Fruit fly (Drosophila melanogaster) whole organism, prepupa: Measurements from ENCODE around the gene KP78a.

Experiments
- Blimp-1 ChIP-seq: fragments of 200-800 bp; sonication (Bioruptor generic); optimal IDR thresholded peaks from 3 replicates; lab custom pipeline; 2017; ENCODE audit warnings: missing biosample characterization, missing genetic modification characterization, mild to moderate bottlenecking, moderate library complexity, missing genetic modification reagents
- CG10669 ChIP-seq: fragments of 200-800 bp; sonication (Bioruptor generic); optimal IDR thresholded peaks from 3 replicates; lab custom pipeline; 2018; ENCODE audit warnings: missing biosample characterization, mild to moderate bottlenecking, missing genetic modification characterization, moderate library complexity
- CG11762 ChIP-seq: fragments of 200-800 bp; sonication (Bioruptor generic); optimal IDR thresholded peaks from 3 replicates; lab custom pipeline; 2016; ENCODE audit warnings: missing biosample characterization, missing genetic modification characterization; ENCODE audit not compliant: insufficient read depth
- CG11902 ChIP-seq: fragments of 200-800 bp; sonication (Bioruptor generic); optimal IDR thresholded peaks from 3 replicates; lab custom pipeline; 2016; ENCODE audit warnings: missing biosample characterization, missing genetic modification characterization
- CG15336 ChIP-seq: fragments of 200-800 bp; sonication (Bioruptor generic); IDR thresholded peaks from 2 replicates; pipeline ENCODE4 v1.3.6; 2022; ENCODE audit warnings: missing biosample characterization, missing genetic modification characterization
- CG1621 ChIP-seq: fragments of 200-800 bp; sonication (Bioruptor generic); optimal IDR thresholded peaks from 3 replicates; lab custom pipeline; 2018; ENCODE audit warnings: missing biosample characterization, mild to moderate bottlenecking, missing genetic modification characterization
- CG3032 ChIP-seq: fragments of 200-800 bp; optimal IDR thresholded peaks from 2 replicates; lab custom pipeline; 2019; ENCODE audit warnings: missing biosample characterization, mild to moderate bottlenecking, missing genetic modification characterization, moderate library complexity
- CG31627 ChIP-seq: fragments of 200-800 bp; sonication (Bioruptor generic); optimal IDR thresholded peaks from 3 replicates; lab custom pipeline; 2016; ENCODE audit warnings: missing biosample characterization, missing genetic modification characterization
- CG32006 ChIP-seq: fragments of 200-800 bp; sonication (Bioruptor generic); optimal IDR thresholded peaks from 3 replicates; lab custom pipeline; 2017; ENCODE audit warnings: missing biosample characterization, mild to moderate bottlenecking, missing genetic modification characterization
- CG34406 ChIP-seq: fragments of 200-800 bp; sonication (Bioruptor generic); optimal IDR thresholded peaks from 3 replicates; lab custom pipeline; 2016; ENCODE audit warnings: missing biosample characterization, missing genetic modification characterization
- CG3919 ChIP-seq: fragments of 200-800 bp; sonication (Bioruptor generic); optimal IDR thresholded peaks from 3 replicates; lab custom pipeline; 2016; ENCODE audit warnings: missing biosample characterization, missing genetic modification characterization
- CG6808 ChIP-seq: fragments of 200-800 bp; sonication (Bioruptor generic); optimal IDR thresholded peaks from 3 replicates; lab custom pipeline; 2017; ENCODE audit warnings: missing biosample characterization, missing genetic modification characterization, mild to moderate bottlenecking, moderate library complexity, missing genetic modification reagents
- CG7368 ChIP-seq: fragments of 200-800 bp; sonication (Bioruptor generic); optimal IDR thresholded peaks from 3 replicates; lab custom pipeline; 2016; ENCODE audit warnings: missing biosample characterization, missing genetic modification characterization
- CG9139 ChIP-seq: fragments of 200-800 bp; sonication (Bioruptor generic); optimal IDR thresholded peaks from 3 replicates; lab custom pipeline; 2017; ENCODE audit warnings: missing biosample characterization, mild to moderate bottlenecking, missing genetic modification characterization
- Eip75B ChIP-seq: fragments of 200-800 bp; sonication (Bioruptor generic); optimal IDR thresholded peaks from 3 replicates; lab custom pipeline; 2016; ENCODE audit warnings: missing biosample characterization, missing genetic modification characterization
- Eip93F ChIP-seq: fragments of 200-800 bp; sonication (Bioruptor generic); optimal IDR thresholded peaks from 2 replicates; lab custom pipeline; 2016; ENCODE audit warnings: missing biosample characterization, mild to moderate bottlenecking, missing genetic modification characterization
- Ets21C ChIP-seq: fragments of 200-800 bp; sonication (Bioruptor generic); optimal IDR thresholded peaks from 3 replicates; lab custom pipeline; 2016; ENCODE audit warnings: missing biosample characterization, missing genetic modification characterization
- Ets96B ChIP-seq: fragments of 200-800 bp; optimal IDR thresholded peaks from 2 replicates; lab custom pipeline; 2019; ENCODE audit warnings: missing biosample characterization, mild to moderate bottlenecking, missing genetic modification characterization, moderate library complexity
- Hr38 ChIP-seq: sonication (Bioruptor generic); optimal IDR thresholded peaks from 2 replicates; lab custom pipeline; 2016; ENCODE audit warnings: missing biosample characterization, missing genetic modification characterization
- Hr39 ChIP-seq: fragments of 200-800 bp; sonication (Bioruptor generic); optimal IDR thresholded peaks from 2 replicates; lab custom pipeline; 2016; ENCODE audit warnings: missing biosample characterization, missing genetic modification characterization
- Met ChIP-seq: fragments of 200-800 bp; sonication (Bioruptor generic); optimal IDR thresholded peaks from 3 replicates; lab custom pipeline; 2016; ENCODE audit warnings: missing biosample characterization, missing genetic modification characterization
- Smox ChIP-seq: fragments of 200-800 bp; sonication (Bioruptor generic); optimal IDR thresholded peaks from 3 replicates; lab custom pipeline; 2016; ENCODE audit warnings: missing biosample characterization, missing genetic modification characterization
- Sox14 ChIP-seq: fragments of 200-800 bp; sonication (Bioruptor generic); optimal IDR thresholded peaks from 3 replicates; lab custom pipeline; 2016; ENCODE audit warnings: missing biosample characterization, missing genetic modification characterization
- Sox15 ChIP-seq: fragments of 200-800 bp; sonication (Bioruptor generic); optimal IDR thresholded peaks from 3 replicates; lab custom pipeline; 2016; ENCODE audit warnings: missing biosample characterization, missing genetic modification characterization
- acj6 ChIP-seq: fragments of 200-800 bp; sonication (Bioruptor generic); optimal IDR thresholded peaks from 3 replicates; lab custom pipeline; 2016; ENCODE audit warnings: missing biosample characterization, missing genetic modification characterization
- cyc ChIP-seq: fragments of 200-800 bp; sonication (Bioruptor generic); optimal IDR thresholded peaks from 3 replicates; lab custom pipeline; 2016; ENCODE audit warnings: missing biosample characterization, missing genetic modification characterization
- dac ChIP-seq: fragments of 200-800 bp; sonication (Bioruptor generic); optimal IDR thresholded peaks from 2 replicates; lab custom pipeline; 2017; ENCODE audit warnings: missing biosample characterization, mild to moderate bottlenecking, missing genetic modification characterization
- dsx ChIP-seq: fragments of 200-800 bp; optimal IDR thresholded peaks from 3 replicates; lab custom pipeline; 2019; ENCODE audit warnings: missing biosample characterization, mild to moderate bottlenecking, missing genetic modification characterization, moderate library complexity; ENCODE audit not compliant: poor library complexity, severe bottlenecking
- eg ChIP-seq: fragments of 200-800 bp; sonication (Bioruptor generic); IDR thresholded peaks from 3 replicates; pipeline ENCODE4 v1.3.6; 2022; ENCODE audit warnings: missing biosample characterization, missing genetic modification characterization
- esn ChIP-seq: fragments of 200-800 bp; sonication (Bioruptor generic); optimal IDR thresholded peaks from 2 replicates; lab custom pipeline; 2016; ENCODE audit warnings: missing biosample characterization, mild to moderate bottlenecking, missing genetic modification characterization, moderate library complexity
- fd59A ChIP-seq: fragments of 200-800 bp; sonication (Bioruptor generic); optimal IDR thresholded peaks from 2 replicates; lab custom pipeline; 2017; ENCODE audit warnings: missing biosample characterization, mild to moderate bottlenecking, missing genetic modification characterization, missing genetic modification reagents
- fd85E ChIP-seq: fragments of 200-800 bp; sonication (Bioruptor generic); optimal IDR thresholded peaks from 3 replicates; lab custom pipeline; 2016; ENCODE audit warnings: missing biosample characterization, missing genetic modification characterization
- fkh ChIP-seq: fragments of 200-800 bp; sonication (Bioruptor generic); optimal IDR thresholded peaks from 3 replicates; lab custom pipeline; 2017; ENCODE audit warnings: missing biosample characterization, mild to moderate bottlenecking, missing genetic modification characterization, moderate library complexity
- net ChIP-seq: fragments of 200-800 bp; sonication (Bioruptor generic); optimal IDR thresholded peaks from 3 replicates; lab custom pipeline; 2016; ENCODE audit warnings: missing biosample characterization, missing genetic modification characterization
- pdm3 ChIP-seq: fragments of 200-800 bp; sonication (Bioruptor generic); optimal IDR thresholded peaks from 3 replicates; lab custom pipeline; 2016; ENCODE audit warnings: missing biosample characterization, missing genetic modification characterization
- salr ChIP-seq, 2 experiments: fragments of 200-800 bp; sonication (Bioruptor generic); optimal IDR thresholded peaks; 3 replicates each; lab custom pipeline; 2016 to 2018; ENCODE audit warnings: missing biosample characterization in 2 of 2, missing genetic modification characterization in 2 of 2, mild to moderate bottlenecking in 1 of 2
- spab ChIP-seq: fragments of 200-800 bp; sonication (Bioruptor generic); optimal IDR thresholded peaks from 2 replicates; lab custom pipeline; 2017; ENCODE audit warnings: missing biosample characterization, mild to moderate bottlenecking, missing genetic modification characterization, missing genetic modification reagents
- svp ChIP-seq: fragments of 200-800 bp; sonication (Bioruptor generic); peaks from one replicate; lab custom pipeline; 2016; ENCODE audit warnings: missing biosample characterization, missing genetic modification characterization
- topi ChIP-seq: fragments of 200-800 bp; sonication (Bioruptor generic); optimal IDR thresholded peaks from 3 replicates; lab custom pipeline; 2016; ENCODE audit warnings: missing biosample characterization, missing genetic modification characterization
- vri ChIP-seq: fragments of 200-800 bp; sonication (Bioruptor generic); optimal IDR thresholded peaks from 3 replicates; lab custom pipeline; 2016; ENCODE audit warnings: missing biosample characterization, mild to moderate bottlenecking, missing genetic modification characterization

Gene KP78a

dm6 chr3R:11352912-11353838, at the start of gene KP78a, which contains the start of gene KP78b (continued):
- TF ChIP-seq fkh: no peak
- no peak for TF ChIP-seq Ets96B
- TF ChIP-seq CG11902: no peak
- TF ChIP-seq net (GFP tag; lab: Kevin White, UChicago): no peak
- no peak for TF ChIP-seq pdm3
- no peak for TF ChIP-seq Hr38 (GFP tag; lab: Kevin White, UChicago)
- no peak for TF ChIP-seq spab (GFP tag; lab: Kevin White, UChicago)
- TF ChIP-seq CG6808 (GFP tag; lab: Kevin White, UChicago): no peak
- TF ChIP-seq Met: no peak
- no peak for TF ChIP-seq cyc (GFP tag; lab: Kevin White, UChicago)

dm6 chr3R:11395541-11395940, 42.6 kb upstream of the KP78a start:
- TF ChIP-seq spab (GFP tag; lab: Kevin White, UChicago) (no peak), Blimp-1 (no peak), Eip75B (GFP tag; lab: Kevin White, UChicago) (no peak), eg (no peak), CG34406 (GFP tag; lab: Kevin White, UChicago) (no peak), Hr38 (GFP tag; lab: Kevin White, UChicago) (no peak)

- TF ChIP-seq fd85E (GFP tag; lab: Kevin White, UChicago) (no peak), Hr39 (GFP tag; lab: Kevin White, UChicago) (no peak), CG7368 (GFP tag; lab: Kevin White, UChicago) (no peak), vri (GFP tag; lab: Kevin White, UChicago) (no peak), CG31627 (GFP tag; lab: Kevin White, UChicago) (no peak), salr (GFP tag; optimal IDR thresholded peaks at IDR 0.05; lab: Kevin White, UChicago) (no peak), CG9139 (GFP tag; lab: Kevin White, UChicago) (no peak), svp (GFP tag; lab: Kevin White, UChicago) (no peak), Met (no peak), fd59A (GFP tag; lab: Kevin White, UChicago) (no peak), acj6 (no peak), CG11902 (no peak), CG1621 (tag; lab: Kevin White, UChicago) (no peak), CG10669 (GFP tag; lab: Kevin White, UChicago) (no peak), CG32006 (GFP tag; lab: Kevin White, UChicago) (no peak)
Measured at dm6 chr3R:11393896-11394295, 41.0 kb upstream of the KP78a start.

dm6 chr3R:11392805-11393204, 39.9 kb upstream of the KP78a start:
- no peak for TF ChIP-seq dac (GFP tag; lab: Kevin White, UChicago)
- no peak for TF ChIP-seq Ets21C (GFP tag; lab: Kevin White, UChicago)
- no peak for TF ChIP-seq acj6
- TF ChIP-seq Eip93F (GFP tag; lab: Kevin White, UChicago): no peak
- no peak for TF ChIP-seq spab (GFP tag; lab: Kevin White, UChicago)
- TF ChIP-seq dsx (GFP tag; lab: Kevin White, UChicago): no peak
- no peak for TF ChIP-seq eg
- TF ChIP-seq CG3919 (GFP tag; lab: Kevin White, UChicago): no peak
- TF ChIP-seq Blimp-1: no peak
- no peak for TF ChIP-seq CG11762
- TF ChIP-seq esn (GFP tag; lab: Kevin White, UChicago): no peak
- TF ChIP-seq CG3032 (tag; lab: Kevin White, UChicago): no peak
- TF ChIP-seq vri (GFP tag; lab: Kevin White, UChicago): no peak
- TF ChIP-seq salr (GFP tag; optimal IDR thresholded peaks at IDR 0.05; lab: Kevin White, UChicago): no peak
- TF ChIP-seq Smox (GFP tag; lab: Kevin White, UChicago): no peak
- no peak for TF ChIP-seq topi (GFP tag; lab: Kevin White, UChicago)
- no peak for TF ChIP-seq CG15336 (GFP tag; lab: Robert Waterston, UW)
- TF ChIP-seq Met: no peak
- no peak for TF ChIP-seq Sox14 (GFP tag; lab: Kevin White, UChicago)
- no peak for TF ChIP-seq Sox15 (GFP tag; lab: Kevin White, UChicago)
